Fruit fly (Drosophila melanogaster) whole organism, prepupa: ENCODE results near the gene galectin.

Experiments used
- Blimp-1 ChIP-seq: fragments of 200-800 bp; sonication (Bioruptor generic); optimal IDR thresholded peaks from 3 replicates; lab custom pipeline; 2017; ENCODE audit warnings: missing biosample characterization, missing genetic modification characterization, mild to moderate bottlenecking, moderate library complexity, missing genetic modification reagents
- CG10631 ChIP-seq: fragments of 200-800 bp; sonication (Bioruptor generic); optimal IDR thresholded peaks from 2 replicates; lab custom pipeline; 2016; ENCODE audit warnings: missing biosample characterization, missing genetic modification characterization
- CG10669 ChIP-seq: fragments of 200-800 bp; sonication (Bioruptor generic); optimal IDR thresholded peaks from 3 replicates; lab custom pipeline; 2018; ENCODE audit warnings: missing biosample characterization, mild to moderate bottlenecking, missing genetic modification characterization, moderate library complexity
- CG11294 ChIP-seq: fragments of 200-800 bp; sonication (Bioruptor generic); IDR thresholded peaks from 2 replicates; pipeline ENCODE4 v1.3.6; 2022; ENCODE audit warnings: missing biosample characterization, missing genetic modification characterization
- CG11762 ChIP-seq: fragments of 200-800 bp; sonication (Bioruptor generic); optimal IDR thresholded peaks from 3 replicates; lab custom pipeline; 2016; ENCODE audit warnings: missing biosample characterization, missing genetic modification characterization; ENCODE audit not compliant: insufficient read depth
- CG11902 ChIP-seq: fragments of 200-800 bp; sonication (Bioruptor generic); optimal IDR thresholded peaks from 3 replicates; lab custom pipeline; 2016; ENCODE audit warnings: missing biosample characterization, missing genetic modification characterization
- CG15336 ChIP-seq: fragments of 200-800 bp; sonication (Bioruptor generic); IDR thresholded peaks from 2 replicates; pipeline ENCODE4 v1.3.6; 2022; ENCODE audit warnings: missing biosample characterization, missing genetic modification characterization
- CG1621 ChIP-seq: fragments of 200-800 bp; sonication (Bioruptor generic); optimal IDR thresholded peaks from 3 replicates; lab custom pipeline; 2018; ENCODE audit warnings: missing biosample characterization, mild to moderate bottlenecking, missing genetic modification characterization
- CG16779 ChIP-seq: fragments of 200-800 bp; sonication (Bioruptor generic); optimal IDR thresholded peaks from 3 replicates; lab custom pipeline; 2017; ENCODE audit warnings: missing biosample characterization, mild to moderate bottlenecking, missing genetic modification characterization
- CG3032 ChIP-seq: fragments of 200-800 bp; optimal IDR thresholded peaks from 2 replicates; lab custom pipeline; 2019; ENCODE audit warnings: missing biosample characterization, mild to moderate bottlenecking, missing genetic modification characterization, moderate library complexity
- CG31627 ChIP-seq: fragments of 200-800 bp; sonication (Bioruptor generic); optimal IDR thresholded peaks from 3 replicates; lab custom pipeline; 2016; ENCODE audit warnings: missing biosample characterization, missing genetic modification characterization
- CG34406 ChIP-seq: fragments of 200-800 bp; sonication (Bioruptor generic); optimal IDR thresholded peaks from 3 replicates; lab custom pipeline; 2016; ENCODE audit warnings: missing biosample characterization, missing genetic modification characterization
- CG4318 ChIP-seq: fragments of 200-800 bp; sonication (Bioruptor generic); optimal IDR thresholded peaks from 3 replicates; lab custom pipeline; 2017; ENCODE audit warnings: missing biosample characterization, mild to moderate bottlenecking, missing genetic modification characterization
- CG6163 ChIP-seq: fragments of 200-800 bp; sonication (Bioruptor generic); IDR thresholded peaks from 3 replicates; pipeline ENCODE4 v1.3.6; 2022; ENCODE audit warnings: missing biosample characterization, missing genetic modification characterization
- CG6276 ChIP-seq: fragments of 200-800 bp; sonication (Bioruptor generic); optimal IDR thresholded peaks from 2 replicates; lab custom pipeline; 2017; ENCODE audit warnings: missing biosample characterization, mild to moderate bottlenecking, missing genetic modification characterization
- CG6792 ChIP-seq: fragments of 200-800 bp; sonication (Bioruptor generic); optimal IDR thresholded peaks from 3 replicates; lab custom pipeline; 2016; ENCODE audit warnings: missing biosample characterization, missing genetic modification characterization
- CG6808 ChIP-seq: fragments of 200-800 bp; sonication (Bioruptor generic); optimal IDR thresholded peaks from 3 replicates; lab custom pipeline; 2017; ENCODE audit warnings: missing biosample characterization, missing genetic modification characterization, mild to moderate bottlenecking, moderate library complexity, missing genetic modification reagents
- CG6854 ChIP-seq: fragments of 200-800 bp; sonication (Bioruptor generic); optimal IDR thresholded peaks from 2 replicates; lab custom pipeline; 2017; ENCODE audit warnings: missing biosample characterization, mild to moderate bottlenecking, missing genetic modification characterization
- CG7368 ChIP-seq: fragments of 200-800 bp; sonication (Bioruptor generic); optimal IDR thresholded peaks from 3 replicates; lab custom pipeline; 2016; ENCODE audit warnings: missing biosample characterization, missing genetic modification characterization
- CG8119 ChIP-seq: fragments of 200-800 bp; sonication (Bioruptor generic); IDR thresholded peaks from 3 replicates; pipeline ENCODE4 v1.3.6; 2022; ENCODE audit warnings: missing biosample characterization, missing genetic modification characterization
- CG8319 ChIP-seq: fragments of 200-800 bp; sonication (Bioruptor generic); optimal IDR thresholded peaks from 3 replicates; lab custom pipeline; 2016; ENCODE audit warnings: missing biosample characterization, missing genetic modification characterization
- CG8632 ChIP-seq: fragments of 200-800 bp; sonication (Bioruptor generic); optimal IDR thresholded peaks from 3 replicates; lab custom pipeline; 2016; ENCODE audit warnings: missing biosample characterization, missing genetic modification characterization
- CG9139 ChIP-seq: fragments of 200-800 bp; sonication (Bioruptor generic); optimal IDR thresholded peaks from 3 replicates; lab custom pipeline; 2017; ENCODE audit warnings: missing biosample characterization, mild to moderate bottlenecking, missing genetic modification characterization
- Eip75B ChIP-seq: fragments of 200-800 bp; sonication (Bioruptor generic); optimal IDR thresholded peaks from 3 replicates; lab custom pipeline; 2016; ENCODE audit warnings: missing biosample characterization, missing genetic modification characterization
- Eip78C ChIP-seq: fragments of 200-800 bp; sonication (Bioruptor generic); peaks from one replicate; lab custom pipeline; 2016; ENCODE audit warnings: missing biosample characterization, missing genetic modification characterization
- Eip93F ChIP-seq: fragments of 200-800 bp; sonication (Bioruptor generic); optimal IDR thresholded peaks from 2 replicates; lab custom pipeline; 2016; ENCODE audit warnings: missing biosample characterization, mild to moderate bottlenecking, missing genetic modification characterization
- Ets96B ChIP-seq: fragments of 200-800 bp; optimal IDR thresholded peaks from 2 replicates; lab custom pipeline; 2019; ENCODE audit warnings: missing biosample characterization, mild to moderate bottlenecking, missing genetic modification characterization, moderate library complexity
- Gug ChIP-seq: fragments of 200-800 bp; sonication (Bioruptor generic); IDR thresholded peaks from 2 replicates; pipeline ENCODE4 v1.3.6; 2022; ENCODE audit warnings: missing biosample characterization, missing genetic modification characterization
- Hr38 ChIP-seq: sonication (Bioruptor generic); optimal IDR thresholded peaks from 2 replicates; lab custom pipeline; 2016; ENCODE audit warnings: missing biosample characterization, missing genetic modification characterization
- Hr39 ChIP-seq: fragments of 200-800 bp; sonication (Bioruptor generic); optimal IDR thresholded peaks from 2 replicates; lab custom pipeline; 2016; ENCODE audit warnings: missing biosample characterization, missing genetic modification characterization
- Met ChIP-seq: fragments of 200-800 bp; sonication (Bioruptor generic); optimal IDR thresholded peaks from 3 replicates; lab custom pipeline; 2016; ENCODE audit warnings: missing biosample characterization, missing genetic modification characterization
- OdsH ChIP-seq: fragments of 200-800 bp; sonication (Bioruptor generic); optimal IDR thresholded peaks from 3 replicates; lab custom pipeline; 2016; ENCODE audit warnings: missing biosample characterization, missing genetic modification characterization
- Smox ChIP-seq: fragments of 200-800 bp; sonication (Bioruptor generic); optimal IDR thresholded peaks from 3 replicates; lab custom pipeline; 2016; ENCODE audit warnings: missing biosample characterization, missing genetic modification characterization
- Sox102F ChIP-seq: fragments of 200-800 bp; sonication (Bioruptor generic); optimal IDR thresholded peaks from 2 replicates; lab custom pipeline; 2016; ENCODE audit warnings: missing biosample characterization, mild to moderate bottlenecking, missing genetic modification characterization
- Sox14 ChIP-seq: fragments of 200-800 bp; sonication (Bioruptor generic); optimal IDR thresholded peaks from 3 replicates; lab custom pipeline; 2016; ENCODE audit warnings: missing biosample characterization, missing genetic modification characterization
- Sox15 ChIP-seq: fragments of 200-800 bp; sonication (Bioruptor generic); optimal IDR thresholded peaks from 3 replicates; lab custom pipeline; 2016; ENCODE audit warnings: missing biosample characterization, missing genetic modification characterization
- acj6 ChIP-seq: fragments of 200-800 bp; sonication (Bioruptor generic); optimal IDR thresholded peaks from 3 replicates; lab custom pipeline; 2016; ENCODE audit warnings: missing biosample characterization, missing genetic modification characterization
- cyc ChIP-seq: fragments of 200-800 bp; sonication (Bioruptor generic); optimal IDR thresholded peaks from 3 replicates; lab custom pipeline; 2016; ENCODE audit warnings: missing biosample characterization, missing genetic modification characterization
- dac ChIP-seq: fragments of 200-800 bp; sonication (Bioruptor generic); optimal IDR thresholded peaks from 2 replicates; lab custom pipeline; 2017; ENCODE audit warnings: missing biosample characterization, mild to moderate bottlenecking, missing genetic modification characterization
- dsx ChIP-seq: fragments of 200-800 bp; optimal IDR thresholded peaks from 3 replicates; lab custom pipeline; 2019; ENCODE audit warnings: missing biosample characterization, mild to moderate bottlenecking, missing genetic modification characterization, moderate library complexity; ENCODE audit not compliant: poor library complexity, severe bottlenecking
- esn ChIP-seq: fragments of 200-800 bp; sonication (Bioruptor generic); optimal IDR thresholded peaks from 2 replicates; lab custom pipeline; 2016; ENCODE audit warnings: missing biosample characterization, mild to moderate bottlenecking, missing genetic modification characterization, moderate library complexity
- fd59A ChIP-seq: fragments of 200-800 bp; sonication (Bioruptor generic); optimal IDR thresholded peaks from 2 replicates; lab custom pipeline; 2017; ENCODE audit warnings: missing biosample characterization, mild to moderate bottlenecking, missing genetic modification characterization, missing genetic modification reagents
- fd85E ChIP-seq: fragments of 200-800 bp; sonication (Bioruptor generic); optimal IDR thresholded peaks from 3 replicates; lab custom pipeline; 2016; ENCODE audit warnings: missing biosample characterization, missing genetic modification characterization
- fkh ChIP-seq: fragments of 200-800 bp; sonication (Bioruptor generic); optimal IDR thresholded peaks from 3 replicates; lab custom pipeline; 2017; ENCODE audit warnings: missing biosample characterization, mild to moderate bottlenecking, missing genetic modification characterization, moderate library complexity
- lz ChIP-seq: fragments of 200-800 bp; sonication (Bioruptor generic); optimal IDR thresholded peaks from 3 replicates; lab custom pipeline; 2016; ENCODE audit warnings: missing biosample characterization, missing genetic modification characterization
- net ChIP-seq: fragments of 200-800 bp; sonication (Bioruptor generic); optimal IDR thresholded peaks from 3 replicates; lab custom pipeline; 2016; ENCODE audit warnings: missing biosample characterization, missing genetic modification characterization
- pdm3 ChIP-seq: fragments of 200-800 bp; sonication (Bioruptor generic); optimal IDR thresholded peaks from 3 replicates; lab custom pipeline; 2016; ENCODE audit warnings: missing biosample characterization, missing genetic modification characterization
- salr ChIP-seq, 2 experiments: fragments of 200-800 bp; sonication (Bioruptor generic); optimal IDR thresholded peaks; 3 replicates each; lab custom pipeline; 2016 to 2018; ENCODE audit warnings: missing biosample characterization in 2 of 2, missing genetic modification characterization in 2 of 2, mild to moderate bottlenecking in 1 of 2
- spab ChIP-seq: fragments of 200-800 bp; sonication (Bioruptor generic); optimal IDR thresholded peaks from 2 replicates; lab custom pipeline; 2017; ENCODE audit warnings: missing biosample characterization, mild to moderate bottlenecking, missing genetic modification characterization, missing genetic modification reagents
- ss ChIP-seq, 2 experiments: fragments of 200-800 bp; sonication (Bioruptor generic); optimal IDR thresholded peaks; 2 replicates in 1 of 2; 3 replicates in 1 of 2; lab custom pipeline; 2017 to 2018; ENCODE audit warnings: mild to moderate bottlenecking in 2 of 2, missing biosample characterization in 2 of 2, missing genetic modification characterization in 2 of 2, moderate library complexity in 1 of 2
- svp ChIP-seq: fragments of 200-800 bp; sonication (Bioruptor generic); peaks from one replicate; lab custom pipeline; 2016; ENCODE audit warnings: missing biosample characterization, missing genetic modification characterization
- vri ChIP-seq: fragments of 200-800 bp; sonication (Bioruptor generic); optimal IDR thresholded peaks from 3 replicates; lab custom pipeline; 2016; ENCODE audit warnings: missing biosample characterization, mild to moderate bottlenecking, missing genetic modification characterization

Gene galectin

DNA sequence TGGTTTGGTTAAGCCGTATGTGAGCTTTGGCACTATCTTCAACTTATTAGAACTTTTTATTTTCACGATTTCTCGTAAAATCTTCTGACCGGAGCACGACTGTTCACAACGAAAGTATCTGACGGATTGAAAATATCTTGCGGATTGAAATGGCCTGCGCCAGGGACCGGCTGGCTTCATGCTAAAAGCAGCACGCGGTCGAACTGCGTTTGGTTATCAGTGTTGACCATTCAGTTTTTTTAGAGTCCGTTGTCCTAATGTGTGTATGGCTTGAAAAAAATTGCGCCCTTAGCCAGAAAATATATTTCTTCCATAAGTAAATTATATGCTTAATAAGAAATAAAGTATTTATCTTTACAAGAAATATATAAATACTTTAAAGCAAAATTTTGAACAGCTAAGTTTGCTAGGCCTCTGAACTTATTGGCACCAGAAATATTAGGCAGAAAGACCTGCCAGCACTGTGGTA, 15.7 kb downstream of the galectin start, which contains the start of gene net:
Gene net (minus strand): TSS at position 133 of the 469 bp plus-strand sequence.
- TF ChIP-seq CG11294 (GFP tag; lab: Robert Waterston, UW) = no peak
- TF ChIP-seq svp (GFP tag; lab: Kevin White, UChicago) = peak; percentile 76
- peak; percentile 52 to 75 for TF ChIP-seq ss (GFP tag; optimal IDR thresholded peaks at IDR 0.05; lab: Kevin White, UChicago)
- peak; percentile 65 for TF ChIP-seq dsx (GFP tag; lab: Kevin White, UChicago)
- peak; percentile 47 for TF ChIP-seq CG8632 (GFP tag; lab: Kevin White, UChicago)
- peak; percentile 72 for TF ChIP-seq CG3032
- peak; percentile 31 for TF ChIP-seq CG1621 (tag; lab: Kevin White, UChicago)
- TF ChIP-seq fd59A (GFP tag; lab: Kevin White, UChicago) = peak; percentile 13
- peak; percentile 32 for TF ChIP-seq Smox (GFP tag; lab: Kevin White, UChicago)
- TF ChIP-seq fd85E (GFP tag; lab: Kevin White, UChicago) = no peak
- TF ChIP-seq lz (GFP tag; lab: Kevin White, UChicago) = peak; percentile 10
- TF ChIP-seq OdsH (GFP tag; lab: Kevin White, UChicago) = peak; percentile 59
- peak; percentile 48 for TF ChIP-seq CG34406 (GFP tag; lab: Kevin White, UChicago)
- TF ChIP-seq Met (GFP tag; lab: Kevin White, UChicago) = peak; percentile 56
- TF ChIP-seq CG9139 = peak; percentile 57
- no peak for TF ChIP-seq CG31627 (GFP tag; lab: Kevin White, UChicago)
- TF ChIP-seq fkh (GFP tag; lab: Kevin White, UChicago) = peak; percentile 34
- TF ChIP-seq vri (GFP tag; lab: Kevin White, UChicago) = peak; percentile 41
- peak; percentile 64 for TF ChIP-seq CG16779
- no peak for TF ChIP-seq CG6163 (GFP tag; lab: Robert Waterston, UW)
- no peak for TF ChIP-seq Hr38 (GFP tag; lab: Kevin White, UChicago)
- peak; percentile 51 for TF ChIP-seq spab
- TF ChIP-seq Sox102F (GFP tag; lab: Kevin White, UChicago) = peak; percentile 59
- TF ChIP-seq net (GFP tag; lab: Kevin White, UChicago) = peak; percentile 86
- peak; percentile 74 for TF ChIP-seq Ets96B (tag; lab: Kevin White, UChicago)
- peak in 1 of 2 experiments; percentile 15 for TF ChIP-seq salr (GFP tag; optimal IDR thresholded peaks at IDR 0.05; lab: Kevin White, UChicago)
- TF ChIP-seq Sox15 = peak; percentile 2
- peak; percentile 72 for TF ChIP-seq CG6276 (GFP tag; lab: Kevin White, UChicago)
- TF ChIP-seq CG6792 (GFP tag; lab: Kevin White, UChicago) = peak; percentile 36
- TF ChIP-seq CG10669 (GFP tag; lab: Kevin White, UChicago) = peak; percentile 63
- TF ChIP-seq Eip75B = peak; percentile 42
- TF ChIP-seq CG6854 (GFP tag; lab: Kevin White, UChicago) = peak; percentile 59
- TF ChIP-seq Eip93F (GFP tag; lab: Kevin White, UChicago) = peak; percentile 53
- peak; percentile 11 for TF ChIP-seq CG11762 (GFP tag; lab: Kevin White, UChicago)
- peak; percentile 33 for TF ChIP-seq pdm3 (GFP tag; lab: Kevin White, UChicago)
- peak; percentile 60; the same call in 2 of the 3 replicates for TF ChIP-seq CG8119 (GFP tag; lab: Robert Waterston, UW)
- no peak for TF ChIP-seq CG7368 (GFP tag; lab: Kevin White, UChicago)
- peak; percentile 19 for TF ChIP-seq cyc (GFP tag; lab: Kevin White, UChicago)
- no peak for TF ChIP-seq CG8319 (GFP tag; lab: Kevin White, UChicago)
- TF ChIP-seq CG11902 (GFP tag; lab: Kevin White, UChicago) = no peak
- TF ChIP-seq CG15336 (GFP tag; lab: Robert Waterston, UW) = peak; percentile 62
- peak; percentile 44 for TF ChIP-seq acj6 (GFP tag; lab: Kevin White, UChicago)
- peak; percentile 62 for TF ChIP-seq Blimp-1
- peak; percentile 71 for TF ChIP-seq CG6808 (GFP tag; lab: Kevin White, UChicago)
- TF ChIP-seq CG4318 (GFP tag; lab: Kevin White, UChicago) = peak; percentile 34
- peak; percentile 33 for TF ChIP-seq Sox14
- TF ChIP-seq Hr39 (GFP tag; lab: Kevin White, UChicago) = no peak
- TF ChIP-seq esn (GFP tag; lab: Kevin White, UChicago) = peak; percentile 54
- TF ChIP-seq Eip78C = peak; percentile 90
- peak; percentile 46 for TF ChIP-seq CG10631 (GFP tag; lab: Kevin White, UChicago)
- no peak for TF ChIP-seq Gug (GFP tag; lab: Robert Waterston, UW)
- peak; percentile 12 for TF ChIP-seq dac (GFP tag; lab: Kevin White, UChicago)
